Fruit fly (Drosophila melanogaster) whole organism, embryonic: Measurements from ENCODE around the gene CG11858.

Experiments used
- Adf1 ChIP-seq: fragments of 200-800 bp; sonication (Bioruptor generic); IDR thresholded peaks from 2 replicates; pipeline ENCODE4 v1.3.6; 2022; ENCODE audit warnings: missing biosample characterization, missing genetic modification characterization
- Bgb ChIP-seq: fragments of 200-800 bp; sonication (Bioruptor generic); IDR thresholded peaks from 2 replicates; pipeline ENCODE4 v1.3.6; 2022; ENCODE audit warnings: missing biosample characterization, missing genetic modification characterization; ENCODE audit not compliant: partially characterized antibody
- Bteb2 ChIP-seq: fragments of 200-800 bp; sonication (Bioruptor generic); optimal IDR thresholded peaks from 2 replicates; lab custom pipeline; 2016; ENCODE audit warnings: missing biosample characterization, missing genetic modification characterization
- CG10366 ChIP-seq: fragments of 200-800 bp; sonication (Bioruptor generic); IDR thresholded peaks from 2 replicates; pipeline ENCODE4 v1.3.6; 2022; ENCODE audit warnings: missing biosample characterization, missing genetic modification characterization
- CG13296 ChIP-seq: fragments of 200-800 bp; sonication (Bioruptor generic); optimal IDR thresholded peaks from 3 replicates; lab custom pipeline; 2018; ENCODE audit warnings: missing biosample characterization, mild to moderate bottlenecking, missing genetic modification characterization
- CG13424 ChIP-seq: fragments of 200-800 bp; sonication (Bioruptor generic); optimal IDR thresholded peaks from 2 replicates; lab custom pipeline; 2019; ENCODE audit warnings: missing biosample characterization, mild to moderate bottlenecking, missing genetic modification characterization, moderate library complexity
- CG14710 ChIP-seq: fragments of 200-800 bp; sonication (Bioruptor generic); optimal IDR thresholded peaks from 3 replicates; lab custom pipeline; 2019; ENCODE audit warnings: missing biosample characterization, mild to moderate bottlenecking, missing genetic modification characterization, moderate library complexity
- CG15479 ChIP-seq: fragments of 200-800 bp; sonication (Bioruptor generic); optimal IDR thresholded peaks from 3 replicates; lab custom pipeline; 2019; ENCODE audit warnings: missing biosample characterization, mild to moderate bottlenecking, missing genetic modification characterization, moderate library complexity
- CG1602 ChIP-seq: fragments of 200-800 bp; sonication (Bioruptor generic); optimal IDR thresholded peaks from 3 replicates; lab custom pipeline; 2016; ENCODE audit warnings: missing biosample characterization, missing genetic modification characterization
- CG17359 ChIP-seq: fragments of 200-800 bp; sonication (Bioruptor generic); optimal IDR thresholded peaks from 3 replicates; lab custom pipeline; 2018; ENCODE audit warnings: missing biosample characterization, mild to moderate bottlenecking, missing genetic modification characterization, moderate library complexity
- CG18599 ChIP-seq: fragments of 200-800 bp; sonication (Bioruptor generic); optimal IDR thresholded peaks from 3 replicates; lab custom pipeline; 2017; ENCODE audit warnings: missing biosample characterization, missing genetic modification characterization, mild to moderate bottlenecking, moderate library complexity, missing genetic modification reagents
- CG30403 ChIP-seq: fragments of 200-800 bp; sonication (Bioruptor generic); optimal IDR thresholded peaks from 3 replicates; lab custom pipeline; 2016; ENCODE audit warnings: missing biosample characterization, missing genetic modification characterization
- CG32767 ChIP-seq: fragments of 200-800 bp; sonication (Bioruptor generic); IDR thresholded peaks from 2 replicates; pipeline ENCODE4 v1.3.6; 2022; ENCODE audit warnings: missing biosample characterization, missing genetic modification characterization
- CG3995 ChIP-seq: fragments of 200-800 bp; sonication (Bioruptor generic); optimal IDR thresholded peaks from 3 replicates; lab custom pipeline; 2016; ENCODE audit warnings: missing biosample characterization, missing genetic modification characterization
- CG43689 ChIP-seq: fragments of 200-800 bp; sonication (Bioruptor generic); IDR thresholded peaks from 2 replicates; pipeline ENCODE4 v1.3.6; 2022; ENCODE audit warnings: missing biosample characterization, missing genetic modification characterization
- CG5953 ChIP-seq: fragments of 200-800 bp; sonication (Bioruptor generic); IDR thresholded peaks from 2 replicates; pipeline ENCODE4 v1.3.6; 2022; ENCODE audit warnings: missing biosample characterization, missing genetic modification characterization
- CG6175 ChIP-seq: fragments of 200-800 bp; sonication (Bioruptor generic); IDR thresholded peaks from 3 replicates; pipeline ENCODE4 v1.3.6; 2022; ENCODE audit warnings: missing biosample characterization, missing genetic modification characterization
- CG6254 ChIP-seq: fragments of 200-800 bp; sonication (Bioruptor generic); optimal IDR thresholded peaks from 3 replicates; lab custom pipeline; 2017; ENCODE audit warnings: mild to moderate bottlenecking, missing biosample characterization, missing genetic modification reagents, missing genetic modification characterization
- CG6854 ChIP-seq: fragments of 200-800 bp; sonication (Bioruptor generic); optimal IDR thresholded peaks from 3 replicates; lab custom pipeline; 2017; ENCODE audit warnings: missing biosample characterization, mild to moderate bottlenecking, missing genetic modification characterization
- CG7357 ChIP-seq: fragments of 200-800 bp; sonication (Bioruptor generic); IDR thresholded peaks from 3 replicates; pipeline ENCODE4 v1.3.6; 2022; ENCODE audit warnings: missing biosample characterization, missing genetic modification characterization
- CG7556 ChIP-seq: fragments of 200-800 bp; sonication (Bioruptor generic); optimal IDR thresholded peaks from 2 replicates; lab custom pipeline; 2017; ENCODE audit warnings: missing biosample characterization, mild to moderate bottlenecking, missing genetic modification characterization
- CG8388 ChIP-seq: fragments of 200-800 bp; sonication (Bioruptor generic); optimal IDR thresholded peaks from 2 replicates; lab custom pipeline; 2019; ENCODE audit warnings: missing biosample characterization, mild to moderate bottlenecking, missing genetic modification characterization, moderate library complexity
- Doc3 ChIP-seq: fragments of 200-800 bp; sonication (Bioruptor generic); IDR thresholded peaks from 3 replicates; pipeline ENCODE4 v1.3.6; 2022; ENCODE audit warnings: missing biosample characterization, missing genetic modification characterization; ENCODE audit not compliant: partially characterized antibody
- HLH54F ChIP-seq: fragments of 200-800 bp; sonication (Bioruptor generic); optimal IDR thresholded peaks from 3 replicates; lab custom pipeline; 2016; ENCODE audit warnings: missing biosample characterization, missing genetic modification characterization
- Ravus ChIP-seq: fragments of 200-800 bp; sonication (Bioruptor generic); IDR thresholded peaks from 2 replicates; pipeline ENCODE4 v1.3.6; 2022; ENCODE audit warnings: missing biosample characterization, missing genetic modification characterization
- Rx ChIP-seq: fragments of 200-800 bp; sonication (Bioruptor generic); IDR thresholded peaks from 2 replicates; pipeline ENCODE4 v1.3.6; 2022; ENCODE audit warnings: missing biosample characterization, missing genetic modification characterization
- Side ChIP-seq: fragments of 200-800 bp; sonication (Bioruptor generic); optimal IDR thresholded peaks from 2 replicates; lab custom pipeline; 2016; ENCODE audit warnings: missing biosample characterization, missing genetic modification characterization
- Six4 ChIP-seq: fragments of 200-800 bp; sonication (Bioruptor generic); optimal IDR thresholded peaks from 2 replicates; lab custom pipeline; 2016; ENCODE audit warnings: missing biosample characterization, missing genetic modification characterization
- Sry-β ChIP-seq: fragments of 200-800 bp; sonication (Bioruptor generic); optimal IDR thresholded peaks from 2 replicates; lab custom pipeline; 2018; ENCODE audit warnings: missing biosample characterization, mild to moderate bottlenecking, missing genetic modification characterization, moderate library complexity
- cas ChIP-seq: fragments of 200-800 bp; sonication (Bioruptor generic); IDR thresholded peaks from 2 replicates; pipeline ENCODE4 v1.3.6; 2022; ENCODE audit warnings: missing biosample characterization, missing genetic modification characterization
- cwo ChIP-seq: fragments of 200-800 bp; sonication (Bioruptor generic); optimal IDR thresholded peaks from 3 replicates; lab custom pipeline; 2017; ENCODE audit warnings: missing biosample characterization, missing genetic modification characterization, mild to moderate bottlenecking, moderate library complexity, missing genetic modification reagents
- emc ChIP-seq: fragments of 200-800 bp; sonication (Bioruptor generic); optimal IDR thresholded peaks from 2 replicates; lab custom pipeline; 2016; ENCODE audit warnings: missing biosample characterization, missing genetic modification characterization
- esg ChIP-seq: fragments of 200-800 bp; sonication (Bioruptor generic); conservative IDR thresholded peaks from 2 replicates; pipeline ENCODE4 v1.3.6; 2022; ENCODE audit warnings: missing biosample characterization, missing genetic modification characterization
- ewg ChIP-seq: fragments of 200-800 bp; sonication (Bioruptor generic); optimal IDR thresholded peaks from 3 replicates; lab custom pipeline; 2017; ENCODE audit warnings: mild to moderate bottlenecking, missing biosample characterization, missing genetic modification reagents, missing genetic modification characterization
- inv ChIP-seq: fragments of 200-800 bp; sonication (Bioruptor generic); IDR thresholded peaks from 2 replicates; pipeline ENCODE4 v1.3.6; 2022; ENCODE audit warnings: missing biosample characterization, missing genetic modification characterization; ENCODE audit not compliant: partially characterized antibody
- ken ChIP-seq: fragments of 200-800 bp; sonication (Bioruptor generic); IDR thresholded peaks from 3 replicates; pipeline ENCODE4 v1.3.6; 2022; ENCODE audit warnings: missing biosample characterization, missing genetic modification characterization
- klu ChIP-seq: fragments of 200-800 bp; sonication (Bioruptor generic); IDR thresholded peaks from 2 replicates; pipeline ENCODE4 v1.3.6; 2022; ENCODE audit warnings: missing biosample characterization, missing genetic modification characterization
- lab ChIP-seq: fragments of 200-800 bp; sonication (Bioruptor generic); optimal IDR thresholded peaks from 3 replicates; lab custom pipeline; 2017; ENCODE audit warnings: missing biosample characterization, missing genetic modification characterization, mild to moderate bottlenecking, moderate library complexity, missing genetic modification reagents
- nmo ChIP-seq: fragments of 200-800 bp; sonication (Bioruptor generic); optimal IDR thresholded peaks from 2 replicates; lab custom pipeline; 2018; ENCODE audit warnings: missing biosample characterization, mild to moderate bottlenecking, missing genetic modification characterization, moderate library complexity
- onecut ChIP-seq: fragments of 200-800 bp; sonication (Bioruptor generic); IDR thresholded peaks from 2 replicates; pipeline ENCODE4 v1.3.6; 2022; ENCODE audit warnings: missing biosample characterization, missing genetic modification characterization
- pb ChIP-seq: fragments of 200-800 bp; sonication (Bioruptor generic); optimal IDR thresholded peaks from 3 replicates; lab custom pipeline; 2016; ENCODE audit warnings: missing biosample characterization, missing genetic modification characterization
- prd ChIP-seq, 3 experiments: fragments of >200 bp in 2 of 3; fragments of 200-800 bp in 1 of 3; sonication (Bioruptor generic) in 1 of 3; optimal IDR thresholded peaks in 2 of 3; IDR thresholded peaks in 1 of 3; 2 replicates in 2 of 3; 3 replicates in 1 of 3; pipeline versions ENCODE4 v1.3.6 to Lab custom; 2017 to 2022; ENCODE audit warnings: missing biosample characterization in 1 of 3, missing genetic modification characterization in 1 of 3
- rib ChIP-seq: fragments of 200-800 bp; sonication (Bioruptor generic); IDR thresholded peaks from 2 replicates; pipeline ENCODE4 v1.3.6; 2022; ENCODE audit warnings: missing biosample characterization, missing genetic modification characterization
- ro ChIP-seq: fragments of 200-800 bp; sonication (Bioruptor generic); IDR thresholded peaks from 2 replicates; pipeline ENCODE4 v1.3.6; 2022; ENCODE audit warnings: missing biosample characterization, missing genetic modification characterization
- row ChIP-seq: fragments of 200-800 bp; sonication (Bioruptor generic); IDR thresholded peaks from 3 replicates; pipeline ENCODE4 v1.3.6; 2022; ENCODE audit warnings: missing biosample characterization, missing genetic modification characterization
- run ChIP-seq: fragments of 200-800 bp; sonication (Bioruptor generic); optimal IDR thresholded peaks from 3 replicates; lab custom pipeline; 2018; ENCODE audit warnings: missing biosample characterization, mild to moderate bottlenecking, missing genetic modification characterization
- stwl ChIP-seq: fragments of 200-800 bp; sonication (Bioruptor generic); optimal IDR thresholded peaks from 3 replicates; lab custom pipeline; 2018; ENCODE audit warnings: missing biosample characterization, mild to moderate bottlenecking, missing genetic modification characterization, moderate library complexity
- trem ChIP-seq: fragments of 200-800 bp; optimal IDR thresholded peaks from 3 replicates; lab custom pipeline; 2019; ENCODE audit warnings: missing biosample characterization, mild to moderate bottlenecking, missing genetic modification characterization, moderate library complexity
- trh ChIP-seq: fragments of 200-800 bp; sonication (Bioruptor generic); optimal IDR thresholded peaks from 2 replicates; lab custom pipeline; 2016; ENCODE audit warnings: missing biosample characterization, missing genetic modification characterization
- wor ChIP-seq: fragments of 200-800 bp; sonication (Bioruptor generic); IDR thresholded peaks from 2 replicates; pipeline ENCODE4 v1.3.6; 2022; ENCODE audit warnings: missing biosample characterization, missing genetic modification characterization

Gene CG11858

dm6 chr3R:25265589-25266201 is 3.2 kb downstream of the CG11858 start, which contains the start of the genes GlnRS and RIOK2 (continued):
- no peak for TF ChIP-seq CG15479
- TF ChIP-seq Rx (GFP tag; lab: Robert Waterston, UW), result no peak
- no peak for TF ChIP-seq klu
- no peak for TF ChIP-seq run
- TF ChIP-seq wor, result no peak
- TF ChIP-seq CG8388 (GFP tag; lab: Kevin White, UChicago), result no peak
- peak; percentile 95 for TF ChIP-seq stwl (tag; lab: Kevin White, UChicago)
- no peak for TF ChIP-seq CG6254 (GFP tag; lab: Kevin White, UChicago)
- no peak for TF ChIP-seq Bteb2
- no peak for TF ChIP-seq CG10366
- no peak for TF ChIP-seq CG1602
- TF ChIP-seq Ravus, result no peak
- no peak for TF ChIP-seq rib (GFP tag; lab: Robert Waterston, UW)
- no peak for TF ChIP-seq ken (GFP tag; lab: Robert Waterston, UW)
- TF ChIP-seq CG32767 (GFP tag; lab: Robert Waterston, UW), result no peak
- no peak for TF ChIP-seq CG18599
- TF ChIP-seq Six4 (GFP tag; lab: Kevin White, UChicago), result no peak
- peak; percentile 92 for TF ChIP-seq Doc3 (GFP tag; lab: Robert Waterston, UW)
- TF ChIP-seq CG43689 (GFP tag; lab: Robert Waterston, UW), result no peak
- TF ChIP-seq ro (GFP tag; lab: Robert Waterston, UW), result no peak
- TF ChIP-seq nmo, result peak; percentile 71
- no peak for TF ChIP-seq lab (GFP tag; lab: Kevin White, UChicago)
- no peak for TF ChIP-seq esg
- no peak for TF ChIP-seq CG17359
- no peak for TF ChIP-seq CG6175
- peak; percentile 34 for TF ChIP-seq Side (GFP tag; lab: Kevin White, UChicago)
- TF ChIP-seq HLH54F, result no peak
- TF ChIP-seq ewg (GFP tag; lab: Kevin White, UChicago), result no peak
- peak; percentile 81 for TF ChIP-seq trem (tag; lab: Kevin White, UChicago)
- TF ChIP-seq CG7556 (GFP tag; lab: Kevin White, UChicago), result no peak
- TF ChIP-seq CG13296 (GFP tag; lab: Kevin White, UChicago), result no peak
- TF ChIP-seq CG6854 (GFP tag; lab: Kevin White, UChicago), result no peak
- TF ChIP-seq emc, result no peak
- no peak for TF ChIP-seq trh (GFP tag; lab: Kevin White, UChicago)
- TF ChIP-seq pb (GFP tag; lab: Kevin White, UChicago), result no peak
- TF ChIP-seq CG30403 (GFP tag; lab: Kevin White, UChicago), result peak; percentile 6
- TF ChIP-seq prd (optimal IDR thresholded peaks at IDR 0.05; lab: Kevin White, UChicago), result no peak
- no peak for TF ChIP-seq prd (GFP tag; IDR thresholded peaks at IDR 0.05; lab: Robert Waterston, UW)
- TF ChIP-seq Adf1 (GFP tag; lab: Robert Waterston, UW), result no peak
- no peak for TF ChIP-seq CG14710 (tag; lab: Kevin White, UChicago)
- TF ChIP-seq CG5953 (GFP tag; lab: Robert Waterston, UW), result no peak
- TF ChIP-seq cwo (GFP tag; lab: Kevin White, UChicago), result peak; percentile 96
- no peak for TF ChIP-seq onecut (GFP tag; lab: Robert Waterston, UW)
- TF ChIP-seq Bgb (GFP tag; lab: Robert Waterston, UW), result peak; percentile 98
- TF ChIP-seq CG13424 (tag; lab: Kevin White, UChicago), result peak; percentile 14
- peak; percentile 99 for TF ChIP-seq CG7357 (GFP tag; lab: Robert Waterston, UW)
- TF ChIP-seq row (GFP tag; lab: Robert Waterston, UW), result peak; percentile 74
- TF ChIP-seq CG3995 (GFP tag; lab: Kevin White, UChicago), result peak; percentile 50
- TF ChIP-seq cas (GFP tag; lab: Robert Waterston, UW), result 0 out of 2 replicates have a peak, but pooled peaks have one; percentile 13
- TF ChIP-seq Sry-β, result peak; percentile 67
- TF ChIP-seq inv (GFP tag; lab: Robert Waterston, UW), result peak; percentile 94
